Worm (Caenorhabditis elegans) whole organism, young adult: ENCODE measurements around the gene algn-9.

Experiments
- B0035.1 ChIP-seq: sonication (generic microtip); optimal IDR thresholded peaks from 2 replicates; lab custom pipeline; 2016; ENCODE audit warnings: missing genetic modification characterization, mild to moderate bottlenecking, missing compliant biosample characterization, missing genotype, missing genetic modification reagents
- C17E4.6 ChIP-seq: fragments of 200-800 bp; sonication (Bioruptor generic); IDR thresholded peaks from 2 replicates; pipeline ENCODE4 v1.3.6; 2022; ENCODE audit warnings: missing genetic modification reagents, missing genetic modification characterization, missing compliant biosample characterization
- F33H1.4 ChIP-seq: fragments of 200-800 bp; sonication (Bioruptor generic); IDR thresholded peaks from 2 replicates; pipeline ENCODE4 v1.3.6; 2022; ENCODE audit warnings: missing genetic modification reagents, missing genetic modification characterization, missing compliant biosample characterization
- F37B4.10 ChIP-seq: fragments of 200-800 bp; sonication (Bioruptor generic); IDR thresholded peaks from 2 replicates; pipeline ENCODE4 v1.3.6; 2022; ENCODE audit warnings: missing genetic modification characterization, missing compliant biosample characterization
- F39B2.1 ChIP-seq: fragments of 200-800 bp; sonication (Bioruptor generic); IDR thresholded peaks from 2 replicates; pipeline ENCODE4 v1.3.6; 2022; ENCODE audit warnings: missing genetic modification reagents, missing genetic modification characterization, missing compliant biosample characterization
- F55B11.4 ChIP-seq: sonication (generic microtip); optimal IDR thresholded peaks from 2 replicates; lab custom pipeline; 2016; ENCODE audit warnings: missing compliant biosample characterization, missing genetic modification characterization, borderline replicate concordance; ENCODE audit not compliant: insufficient read depth
- F57C9.4 ChIP-seq: sonication (generic microtip); optimal IDR thresholded peaks from 2 replicates; lab custom pipeline; 2017; ENCODE audit warnings: mild to moderate bottlenecking, missing genetic modification characterization, missing compliant biosample characterization
- K11D2.4 ChIP-seq: fragments of 200-800 bp; sonication (Bioruptor generic); IDR thresholded peaks from 2 replicates; pipeline ENCODE4 v1.3.6; 2022; ENCODE audit warnings: missing genetic modification reagents, missing genetic modification characterization, missing compliant biosample characterization
- K12H6.12 ChIP-seq: fragments of 200-800 bp; sonication (Bioruptor generic); optimal IDR thresholded peaks from 2 replicates; lab custom pipeline; 2018; ENCODE audit warnings: mild to moderate bottlenecking, missing genetic modification characterization, missing compliant biosample characterization
- Y67H2A.10 ChIP-seq: fragments of 200-800 bp; sonication (Bioruptor generic); conservative IDR thresholded peaks from 2 replicates; pipeline ENCODE4 v1.3.6; 2022; ENCODE audit warnings: missing genetic modification reagents, missing genetic modification characterization, missing compliant biosample characterization
- ceh-40 ChIP-seq: fragments of 200-800 bp; sonication (Bioruptor generic); IDR thresholded peaks from 2 replicates; pipeline ENCODE4 v1.3.6; 2022; ENCODE audit warnings: missing genetic modification characterization, missing compliant biosample characterization
- ceh-79 ChIP-seq: sonication (generic microtip); optimal IDR thresholded peaks from 2 replicates; lab custom pipeline; 2017; ENCODE audit warnings: mild to moderate bottlenecking, missing genetic modification characterization, missing compliant biosample characterization
- efl-1 ChIP-seq: fragments of 150-350 bp; optimal IDR thresholded peaks from 2 replicates; lab custom pipeline; 2014; ENCODE audit warnings: missing biosample characterization, missing genetic modification reagents, missing genetic modification characterization
- egl-44 ChIP-seq: fragments of 200-800 bp; sonication (Bioruptor generic); IDR thresholded peaks from 2 replicates; pipeline ENCODE4 v1.3.6; 2022; ENCODE audit warnings: missing genetic modification reagents, missing genetic modification characterization, missing compliant biosample characterization
- egrh-3 ChIP-seq: fragments of 200-800 bp; sonication (Bioruptor generic); IDR thresholded peaks from 2 replicates; pipeline ENCODE4 v1.3.6; 2022; ENCODE audit warnings: missing genetic modification reagents, missing genetic modification characterization, missing compliant biosample characterization
- ekl-4 ChIP-seq: fragments of 200-800 bp; sonication (Bioruptor generic); IDR thresholded peaks from 2 replicates; pipeline ENCODE4 v1.3.6; 2022; ENCODE audit warnings: missing genetic modification reagents, missing genetic modification characterization, missing compliant biosample characterization
- ets-4 ChIP-seq: fragments of 200-800 bp; sonication (Bioruptor generic); optimal IDR thresholded peaks from 2 replicates; lab custom pipeline; 2018; ENCODE audit warnings: mild to moderate bottlenecking, missing genetic modification characterization, missing compliant biosample characterization
- fkh-3 ChIP-seq: sonication (generic microtip); optimal IDR thresholded peaks from 2 replicates; lab custom pipeline; 2016; ENCODE audit warnings: mild to moderate bottlenecking, missing genetic modification characterization, missing compliant biosample characterization
- hlh-12 ChIP-seq: sonication (generic microtip); optimal IDR thresholded peaks from 2 replicates; lab custom pipeline; 2016; ENCODE audit warnings: missing genetic modification characterization, missing compliant biosample characterization
- hmg-1.2 ChIP-seq: fragments of 200-800 bp; sonication (Bioruptor generic); IDR thresholded peaks from 2 replicates; pipeline ENCODE4 v1.3.6; 2022; ENCODE audit warnings: missing genetic modification reagents, missing genetic modification characterization, missing compliant biosample characterization
- hsf-1 ChIP-seq: fragments of 200-800 bp; sonication (Bioruptor generic); IDR thresholded peaks from 2 replicates; pipeline ENCODE4 v1.3.6; 2022; ENCODE audit warnings: missing genetic modification reagents, missing genetic modification characterization, missing compliant biosample characterization
- lag-1 ChIP-seq: fragments of 200-800 bp; sonication (Bioruptor generic); IDR thresholded peaks from 2 replicates; pipeline ENCODE4 v1.3.6; 2022; ENCODE audit warnings: missing genetic modification reagents, missing genetic modification characterization, missing compliant biosample characterization
- let-526 ChIP-seq: fragments of 200-800 bp; sonication (Bioruptor generic); IDR thresholded peaks from 2 replicates; pipeline ENCODE4 v1.3.6; 2022; ENCODE audit warnings: missing genetic modification reagents, missing genetic modification characterization, missing compliant biosample characterization
- let-607 ChIP-seq, 2 experiments: fragments of 200-800 bp in 1 of 2; sonication (Bioruptor generic) in 1 of 2; sonication (generic microtip) in 1 of 2; optimal IDR thresholded peaks; 2 replicates each; lab custom pipeline; 2016 to 2018; ENCODE audit warnings: mild to moderate bottlenecking in 2 of 2, missing compliant biosample characterization in 2 of 2, missing genetic modification characterization in 2 of 2, moderate library complexity in 2 of 2, missing genotype in 1 of 2
- lin-26 ChIP-seq: fragments of 200-800 bp; sonication (Bioruptor generic); IDR thresholded peaks from 2 replicates; pipeline ENCODE4 v1.3.6; 2022; ENCODE audit warnings: missing genetic modification reagents, missing genetic modification characterization, missing compliant biosample characterization
- lin-54 ChIP-seq: fragments of 200-800 bp; sonication (Bioruptor generic); optimal IDR thresholded peaks from 2 replicates; lab custom pipeline; 2018; ENCODE audit warnings: mild to moderate bottlenecking, missing genetic modification characterization, missing compliant biosample characterization
- lsy-27 ChIP-seq: sonication (generic microtip); optimal IDR thresholded peaks from 2 replicates; lab custom pipeline; 2017; ENCODE audit warnings: missing genetic modification characterization, mild to moderate bottlenecking, missing compliant biosample characterization, antibody characterized with exemption, missing genotype, borderline replicate concordance; ENCODE audit not compliant: insufficient read depth
- madf-6 ChIP-seq: fragments of 200-800 bp; sonication (Bioruptor generic); IDR thresholded peaks from 2 replicates; pipeline ENCODE4 v1.3.6; 2022; ENCODE audit warnings: missing genetic modification reagents, missing genetic modification characterization, missing compliant biosample characterization
- madf-8 ChIP-seq: fragments of 200-800 bp; sonication (Bioruptor generic); conservative IDR thresholded peaks from 2 replicates; pipeline ENCODE4 v1.3.6; 2022; ENCODE audit warnings: missing genetic modification reagents, missing genetic modification characterization, missing compliant biosample characterization
- mel-28 ChIP-seq: sonication (generic microtip); optimal IDR thresholded peaks from 2 replicates; lab custom pipeline; 2016; ENCODE audit warnings: borderline replicate concordance, mild to moderate bottlenecking, missing genetic modification characterization, missing compliant biosample characterization
- mes-4 ChIP-seq: sonication (generic microtip); optimal IDR thresholded peaks from 2 replicates; lab custom pipeline; 2016; ENCODE audit warnings: missing genotype, missing genetic modification characterization, missing compliant biosample characterization
- nhr-120 ChIP-seq: fragments of 200-800 bp; sonication (Bioruptor generic); IDR thresholded peaks from 2 replicates; pipeline ENCODE4 v1.3.6; 2022; ENCODE audit warnings: missing genetic modification characterization, missing compliant biosample characterization
- nhr-179 ChIP-seq: sonication (generic microtip); optimal IDR thresholded peaks from 2 replicates; lab custom pipeline; 2016; ENCODE audit warnings: mild to moderate bottlenecking, missing genetic modification characterization, missing compliant biosample characterization
- pbrm-1 ChIP-seq: fragments of 200-800 bp; sonication (Bioruptor generic); IDR thresholded peaks from 2 replicates; pipeline ENCODE4 v1.3.6; 2022; ENCODE audit warnings: missing genetic modification reagents, missing genetic modification characterization, missing compliant biosample characterization
- rcor-1 ChIP-seq: fragments of 200-800 bp; sonication (Bioruptor generic); IDR thresholded peaks from 2 replicates; pipeline ENCODE4 v1.3.6; 2022; ENCODE audit warnings: missing genetic modification reagents, missing genetic modification characterization, missing compliant biosample characterization
- rpc-1 ChIP-seq, 2 experiments: fragments of 150-350 bp in 1 of 2; sonication (generic microtip) in 1 of 2; optimal IDR thresholded peaks; 2 replicates each; lab custom pipeline; 2014 to 2018; ENCODE audit warnings: missing biosample characterization in 1 of 2, missing genetic modification characterization in 1 of 2, missing genetic modification reagents in 1 of 2, missing genotype in 1 of 2
- snpc-1.3 ChIP-seq: sonication (generic microtip); optimal IDR thresholded peaks from 2 replicates; lab custom pipeline; 2017; ENCODE audit warnings: missing genetic modification characterization, mild to moderate bottlenecking, missing compliant biosample characterization, antibody characterized with exemption, moderate library complexity, missing genotype, missing genetic modification reagents; ENCODE audit not compliant: insufficient read depth
- snpc-4 ChIP-seq, 5 experiments: fragments of 150-350 bp in 1 of 5; sonication (generic microtip) in 4 of 5; optimal IDR thresholded peaks; 2 replicates each; lab custom pipeline; 2014 to 2018; ENCODE audit warnings: missing genetic modification characterization in 5 of 5, missing biosample characterization in 3 of 5, antibody characterized with exemption in 2 of 5, mild to moderate bottlenecking in 2 of 5, missing compliant biosample characterization in 2 of 5, missing genotype in 2 of 5, moderate library complexity in 2 of 5, missing genetic modification reagents in 1 of 5
- somi-1 ChIP-seq: fragments of 200-800 bp; sonication (Bioruptor generic); optimal IDR thresholded peaks from 2 replicates; lab custom pipeline; 2018; ENCODE audit warnings: mild to moderate bottlenecking, missing genetic modification characterization, missing compliant biosample characterization
- sptf-2 ChIP-seq: fragments of 200-800 bp; sonication (Bioruptor generic); optimal IDR thresholded peaks from 2 replicates; lab custom pipeline; 2018; ENCODE audit warnings: mild to moderate bottlenecking, missing genetic modification characterization, missing compliant biosample characterization
- tbp1 ChIP-seq: fragments of 200-800 bp; sonication (Bioruptor generic); optimal IDR thresholded peaks from 2 replicates; lab custom pipeline; 2018; ENCODE audit warnings: mild to moderate bottlenecking, missing genetic modification characterization, missing compliant biosample characterization
- unc-62 ChIP-seq: fragments of 150-350 bp; optimal IDR thresholded peaks from 2 replicates; lab custom pipeline; 2014; ENCODE audit warnings: missing biosample characterization, missing genetic modification reagents, missing genetic modification characterization
- xnd-1 ChIP-seq: sonication (generic microtip); optimal IDR thresholded peaks from 2 replicates; lab custom pipeline; 2016; ENCODE audit warnings: missing genotype, missing genetic modification reagents, missing genetic modification characterization, missing compliant biosample characterization
- ztf-25 ChIP-seq: fragments of 200-800 bp; sonication (Bioruptor generic); IDR thresholded peaks from 2 replicates; pipeline ENCODE4 v1.3.6; 2022; ENCODE audit warnings: missing genetic modification reagents, missing genetic modification characterization, missing compliant biosample characterization
- ztf-3 ChIP-seq: fragments of 200-800 bp; sonication (Bioruptor generic); optimal IDR thresholded peaks from 2 replicates; lab custom pipeline; 2018; ENCODE audit warnings: mild to moderate bottlenecking, missing genetic modification characterization, missing compliant biosample characterization

The algn-9 gene

DNA sequence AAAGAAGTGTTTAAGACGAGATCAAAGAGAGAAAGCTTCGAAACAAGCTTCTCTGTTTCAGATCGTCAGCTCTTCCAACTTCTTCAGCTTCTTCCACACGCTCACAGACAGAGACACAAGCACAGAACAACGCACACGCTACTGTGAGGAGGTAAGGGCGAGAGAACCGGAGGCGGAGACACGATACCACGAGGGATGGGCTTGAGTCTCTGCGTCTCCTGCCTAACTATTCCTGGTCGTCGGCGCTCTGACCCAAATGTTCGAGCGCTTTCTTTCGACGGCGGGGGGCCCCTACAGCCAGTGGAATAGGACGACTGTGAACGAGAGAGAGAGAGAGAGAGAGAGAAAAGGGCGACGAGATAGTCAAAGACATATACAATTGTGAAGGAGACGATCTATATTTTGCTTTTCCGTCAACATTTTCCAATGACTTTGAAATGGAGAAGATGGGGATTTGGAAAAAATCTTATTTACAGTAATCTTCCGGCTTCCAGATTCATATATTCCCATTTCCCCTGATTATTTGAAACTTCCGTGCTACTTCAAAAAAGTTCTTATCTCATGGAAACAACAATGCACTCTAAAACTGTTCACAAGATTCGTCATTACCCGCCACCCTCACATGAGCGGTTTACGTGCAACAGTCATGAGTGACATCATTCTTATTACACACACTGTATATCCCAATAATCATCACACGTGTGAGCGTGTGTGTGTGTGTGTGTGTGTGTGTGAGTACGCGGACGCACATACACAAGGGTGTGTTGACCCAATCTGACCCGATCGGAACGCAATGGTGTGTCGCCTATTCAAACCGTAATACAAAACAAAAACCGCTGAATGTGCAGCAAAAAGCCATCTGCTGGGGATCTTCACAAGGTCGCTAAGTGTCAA, 35.1 kb upstream of the algn-9 start (continued):
- TF ChIP-seq F57C9.4 (no peak), Y67H2A.10 (GFP tag; lab: Robert Waterston, UW) (peak; percentile 58; the same call in 1 of the 2 replicates), K12H6.12 (tag; lab: Kevin White, UChicago) (peak; percentile 90), nhr-120 (GFP tag; lab: Robert Waterston, UW) (no peak), madf-8 (GFP tag; lab: Robert Waterston, UW) (no peak), xnd-1 (tag; lab: Kevin White, UChicago) (no peak), ceh-40 (GFP tag; lab: Robert Waterston, UW) (no peak), let-607 (tag; optimal IDR thresholded peaks at IDR 0.05; lab: Kevin White, UChicago) (peak in 1 of 2 experiments; percentile 36), egrh-3 (GFP tag; lab: Robert Waterston, UW) (peak; percentile 82), lin-54 (peak; percentile 65), hsf-1 (GFP tag; lab: Robert Waterston, UW) (peak; percentile 92), pbrm-1 (peak; percentile 59), ets-4 (GFP tag; lab: Kevin White, UChicago) (peak; percentile 24), nhr-179 (tag; lab: Kevin White, UChicago) (no peak), B0035.1 (tag; lab: Kevin White, UChicago) (no peak), snpc-1.3 (tag; lab: Kevin White, UChicago) (no peak), mel-28 (tag; lab: Kevin White, UChicago) (no peak), ceh-79 (tag; lab: Kevin White, UChicago) (no peak), sptf-2 (no peak), snpc-4 (GFP tag; optimal IDR thresholded peaks at IDR 0.05; lab: Kevin White, UChicago) (no peak), snpc-4 (tag; optimal IDR thresholded peaks at IDR 0.05; lab: Kevin White, UChicago) (peak; percentile 19 to 43 (median 23)), lin-26 (GFP tag; lab: Robert Waterston, UW) (peak; percentile 74), F39B2.1 (0 out of 2 replicates have a peak, but pooled peaks have one; percentile 33), tbp1 (GFP tag; lab: Kevin White, UChicago) (peak; percentile 30), C17E4.6 (GFP tag; lab: Robert Waterston, UW) (no peak), somi-1 (GFP tag; lab: Kevin White, UChicago) (no peak), F37B4.10 (GFP tag; lab: Robert Waterston, UW) (no peak), unc-62 (GFP tag; lab: Kevin White, UChicago) (no peak), ztf-3 (GFP tag; lab: Kevin White, UChicago) (peak; percentile 32), egl-44 (GFP tag; lab: Robert Waterston, UW) (no peak), let-526 (GFP tag; lab: Robert Waterston, UW) (peak; percentile 88), rpc-1 (optimal IDR thresholded peaks at IDR 0.05; lab: Kevin White, UChicago) (peak; percentile 2), rpc-1 (tag; optimal IDR thresholded peaks at IDR 0.05; lab: Kevin White, UChicago) (no peak), ekl-4 (GFP tag; lab: Robert Waterston, UW) (peak; percentile 57), F33H1.4 (0 out of 2 replicates have a peak, but pooled peaks have one; percentile 24), lag-1 (GFP tag; lab: Robert Waterston, UW) (no peak), fkh-3 (tag; lab: Kevin White, UChicago) (no peak), hlh-12 (tag; lab: Kevin White, UChicago) (no peak), madf-6 (GFP tag; lab: Robert Waterston, UW) (no peak), lsy-27 (no peak), rcor-1 (peak; percentile 65; the same call in 1 of the 2 replicates), efl-1 (GFP tag; lab: Kevin White, UChicago) (no peak), F55B11.4 (no peak), mes-4 (tag; lab: Kevin White, UChicago) (no peak), ztf-25 (0 out of 2 replicates have a peak, but pooled peaks have one; percentile 6), hmg-1.2 (GFP tag; lab: Robert Waterston, UW) (peak; percentile 65), K11D2.4 (GFP tag; lab: Robert Waterston, UW) (peak; percentile 87)
